Worm (Caenorhabditis elegans): ENCODE measurements around the gene F16G10.9.

ce11 chrII:2411093-2411492 lies 25.7 kb upstream of the F16G10.9 start:
- TF ChIP-seq dpl-1 (GFP tag; optimal IDR thresholded peaks at IDR 0.05) (no peak), fos-1 (tag; optimal IDR thresholded peaks at IDR 0.05) (no peak), swsn-7 (tag; optimal IDR thresholded peaks at IDR 0.05) (no peak)

Data from whole organism, L1 larva.